Fruit fly (Drosophila melanogaster): ENCODE results near the gene TTLL5.

DNA sequence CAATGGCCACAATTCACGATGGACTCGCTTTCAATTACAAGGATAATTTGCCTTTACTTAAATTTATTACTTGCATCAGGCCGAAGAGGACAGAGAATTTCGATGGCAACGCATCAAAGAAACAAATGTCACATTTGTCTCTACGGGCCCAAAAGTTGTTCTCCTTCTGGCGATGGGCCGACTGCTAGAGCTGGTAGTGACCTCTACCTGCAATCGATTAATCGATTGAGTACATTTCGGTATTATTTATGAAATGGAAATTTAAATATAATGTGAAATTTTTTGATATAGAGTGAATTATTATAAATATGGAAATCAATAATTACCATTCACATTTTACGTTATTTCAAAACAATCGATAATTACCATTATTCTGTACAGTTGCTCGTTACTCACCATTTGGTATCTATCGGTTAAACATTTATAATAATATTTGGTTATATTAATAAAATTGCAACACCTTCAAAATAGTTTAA is at the start of gene TTLL5, which contains the start of gene CG31510:
- TF ChIP-seq pan (optimal IDR thresholded peaks at IDR 0.05) (no peak), usp (GFP tag; optimal IDR thresholded peaks at IDR 0.05) (no peak), CG8478 (optimal IDR thresholded peaks at IDR 0.05) (no peak)
